Worm (Caenorhabditis elegans) whole organism, L3 larva: Measurements from ENCODE around the gene cest-8.

ENCODE experiments used
- ZK546.5 ChIP-seq: sonication (generic microtip); optimal IDR thresholded peaks from 2 replicates; lab custom pipeline; 2017; ENCODE audit warnings: missing biosample characterization, missing genetic modification characterization
- daf-12 ChIP-seq: fragments of 150-350 bp; optimal IDR thresholded peaks from 2 replicates; lab custom pipeline; 2014; ENCODE audit warnings: missing biosample characterization, missing genetic modification reagents, missing genetic modification characterization
- egl-27 ChIP-seq: sonication (generic microtip); optimal IDR thresholded peaks from 4 replicates; lab custom pipeline; 2017; ENCODE audit warnings: missing biosample characterization, missing genetic modification reagents, missing genetic modification characterization
- elt-1 ChIP-seq: fragments of 150-350 bp; optimal IDR thresholded peaks from 2 replicates; lab custom pipeline; 2014; ENCODE audit warnings: missing biosample characterization, missing genetic modification characterization
- elt-3 ChIP-seq, 3 experiments: fragments of 150-350 bp in 1 of 3; sonication (generic microtip) in 2 of 3; optimal IDR thresholded peaks; 2 replicates in 2 of 3; 4 replicates in 1 of 3; lab custom pipeline; 2014 to 2017; ENCODE audit warnings: missing biosample characterization in 3 of 3, missing genetic modification characterization in 3 of 3
- fkh-10 ChIP-seq: sonication (generic microtip); optimal IDR thresholded peaks from 2 replicates; lab custom pipeline; 2017; ENCODE audit warnings: missing biosample characterization, missing genetic modification reagents, missing genetic modification characterization
- mml-1 ChIP-seq: fragments of 150-350 bp; sonication (generic microtip); optimal IDR thresholded peaks from 3 replicates; lab custom pipeline; 2014; ENCODE audit warnings: missing biosample characterization, missing genetic modification characterization
- nhr-12 ChIP-seq: fragments of 150-350 bp; optimal IDR thresholded peaks from 2 replicates; lab custom pipeline; 2014; ENCODE audit warnings: missing biosample characterization, missing genetic modification characterization
- nhr-76 ChIP-seq: fragments of 150-350 bp; sonication (generic microtip); optimal IDR thresholded peaks from 5 replicates; lab custom pipeline; 2014; ENCODE audit warnings: missing biosample characterization, missing genetic modification characterization
- pha-4 ChIP-seq: fragments of 150-350 bp; optimal IDR thresholded peaks from 2 replicates; lab custom pipeline; 2014; ENCODE audit warnings: missing biosample characterization, missing genetic modification reagents, missing genetic modification characterization
- unc-62 ChIP-seq: fragments of 150-350 bp; sonication (generic microtip); optimal IDR thresholded peaks from 4 replicates; lab custom pipeline; 2014; ENCODE audit warnings: missing biosample characterization, missing genetic modification reagents, missing genetic modification characterization
- zag-1 ChIP-seq: fragments of 150-350 bp; optimal IDR thresholded peaks from 2 replicates; lab custom pipeline; 2014; ENCODE audit warnings: missing biosample characterization, missing genetic modification characterization

- no peak for TF ChIP-seq egl-27 (tag; lab: Kevin White, UChicago)
- no peak for TF ChIP-seq mml-1 (tag; lab: Kevin White, UChicago)
- TF ChIP-seq pha-4 (tag; lab: Kevin White, UChicago) = no peak
- TF ChIP-seq nhr-76 = no peak
- no peak for TF ChIP-seq nhr-12 (tag; lab: Kevin White, UChicago)
- TF ChIP-seq elt-1 (tag; lab: Kevin White, UChicago) = no peak
- no peak for TF ChIP-seq unc-62 (GFP tag; lab: Kevin White, UChicago)
- no peak for TF ChIP-seq elt-3 (tag; optimal IDR thresholded peaks at IDR 0.05; lab: Kevin White, UChicago)
- no peak for TF ChIP-seq daf-12
- no peak for TF ChIP-seq fkh-10 (GFP tag; lab: Kevin White, UChicago)
- TF ChIP-seq zag-1 (tag; lab: Kevin White, UChicago) = no peak
- TF ChIP-seq ZK546.5 (tag; lab: Kevin White, UChicago) = no peak
Measured at ce11 chrX:12270841-12271240, 51.4 kb downstream of the cest-8 start, which contains the start of gene otpl-8.
